Fruit fly (Drosophila melanogaster) whole organism, prepupa: ENCODE data around the gene CG13359.

ENCODE experiments used
- Blimp-1 ChIP-seq: fragments of 200-800 bp; sonication (Bioruptor generic); optimal IDR thresholded peaks from 3 replicates; lab custom pipeline; 2017; ENCODE audit warnings: missing biosample characterization, missing genetic modification characterization, mild to moderate bottlenecking, moderate library complexity, missing genetic modification reagents
- CG10669 ChIP-seq: fragments of 200-800 bp; sonication (Bioruptor generic); optimal IDR thresholded peaks from 3 replicates; lab custom pipeline; 2018; ENCODE audit warnings: missing biosample characterization, mild to moderate bottlenecking, missing genetic modification characterization, moderate library complexity
- CG11294 ChIP-seq: fragments of 200-800 bp; sonication (Bioruptor generic); IDR thresholded peaks from 2 replicates; pipeline ENCODE4 v1.3.6; 2022; ENCODE audit warnings: missing biosample characterization, missing genetic modification characterization
- CG11902 ChIP-seq: fragments of 200-800 bp; sonication (Bioruptor generic); optimal IDR thresholded peaks from 3 replicates; lab custom pipeline; 2016; ENCODE audit warnings: missing biosample characterization, missing genetic modification characterization
- CG15336 ChIP-seq: fragments of 200-800 bp; sonication (Bioruptor generic); IDR thresholded peaks from 2 replicates; pipeline ENCODE4 v1.3.6; 2022; ENCODE audit warnings: missing biosample characterization, missing genetic modification characterization
- CG1621 ChIP-seq: fragments of 200-800 bp; sonication (Bioruptor generic); optimal IDR thresholded peaks from 3 replicates; lab custom pipeline; 2018; ENCODE audit warnings: missing biosample characterization, mild to moderate bottlenecking, missing genetic modification characterization
- CG3032 ChIP-seq: fragments of 200-800 bp; optimal IDR thresholded peaks from 2 replicates; lab custom pipeline; 2019; ENCODE audit warnings: missing biosample characterization, mild to moderate bottlenecking, missing genetic modification characterization, moderate library complexity
- CG31627 ChIP-seq: fragments of 200-800 bp; sonication (Bioruptor generic); optimal IDR thresholded peaks from 3 replicates; lab custom pipeline; 2016; ENCODE audit warnings: missing biosample characterization, missing genetic modification characterization
- CG32006 ChIP-seq: fragments of 200-800 bp; sonication (Bioruptor generic); optimal IDR thresholded peaks from 3 replicates; lab custom pipeline; 2017; ENCODE audit warnings: missing biosample characterization, mild to moderate bottlenecking, missing genetic modification characterization
- CG4318 ChIP-seq: fragments of 200-800 bp; sonication (Bioruptor generic); optimal IDR thresholded peaks from 3 replicates; lab custom pipeline; 2017; ENCODE audit warnings: missing biosample characterization, mild to moderate bottlenecking, missing genetic modification characterization
- CG6163 ChIP-seq: fragments of 200-800 bp; sonication (Bioruptor generic); IDR thresholded peaks from 3 replicates; pipeline ENCODE4 v1.3.6; 2022; ENCODE audit warnings: missing biosample characterization, missing genetic modification characterization
- CG6276 ChIP-seq: fragments of 200-800 bp; sonication (Bioruptor generic); optimal IDR thresholded peaks from 2 replicates; lab custom pipeline; 2017; ENCODE audit warnings: missing biosample characterization, mild to moderate bottlenecking, missing genetic modification characterization
- CG6792 ChIP-seq: fragments of 200-800 bp; sonication (Bioruptor generic); optimal IDR thresholded peaks from 3 replicates; lab custom pipeline; 2016; ENCODE audit warnings: missing biosample characterization, missing genetic modification characterization
- CG6808 ChIP-seq: fragments of 200-800 bp; sonication (Bioruptor generic); optimal IDR thresholded peaks from 3 replicates; lab custom pipeline; 2017; ENCODE audit warnings: missing biosample characterization, missing genetic modification characterization, mild to moderate bottlenecking, moderate library complexity, missing genetic modification reagents
- CG6854 ChIP-seq: fragments of 200-800 bp; sonication (Bioruptor generic); optimal IDR thresholded peaks from 2 replicates; lab custom pipeline; 2017; ENCODE audit warnings: missing biosample characterization, mild to moderate bottlenecking, missing genetic modification characterization
- CG7368 ChIP-seq: fragments of 200-800 bp; sonication (Bioruptor generic); optimal IDR thresholded peaks from 3 replicates; lab custom pipeline; 2016; ENCODE audit warnings: missing biosample characterization, missing genetic modification characterization
- CG8119 ChIP-seq: fragments of 200-800 bp; sonication (Bioruptor generic); IDR thresholded peaks from 3 replicates; pipeline ENCODE4 v1.3.6; 2022; ENCODE audit warnings: missing biosample characterization, missing genetic modification characterization
- CG9139 ChIP-seq: fragments of 200-800 bp; sonication (Bioruptor generic); optimal IDR thresholded peaks from 3 replicates; lab custom pipeline; 2017; ENCODE audit warnings: missing biosample characterization, mild to moderate bottlenecking, missing genetic modification characterization
- Eip78C ChIP-seq: fragments of 200-800 bp; sonication (Bioruptor generic); peaks from one replicate; lab custom pipeline; 2016; ENCODE audit warnings: missing biosample characterization, missing genetic modification characterization
- Eip93F ChIP-seq: fragments of 200-800 bp; sonication (Bioruptor generic); optimal IDR thresholded peaks from 2 replicates; lab custom pipeline; 2016; ENCODE audit warnings: missing biosample characterization, mild to moderate bottlenecking, missing genetic modification characterization
- Ets96B ChIP-seq: fragments of 200-800 bp; optimal IDR thresholded peaks from 2 replicates; lab custom pipeline; 2019; ENCODE audit warnings: missing biosample characterization, mild to moderate bottlenecking, missing genetic modification characterization, moderate library complexity
- Hr39 ChIP-seq: fragments of 200-800 bp; sonication (Bioruptor generic); optimal IDR thresholded peaks from 2 replicates; lab custom pipeline; 2016; ENCODE audit warnings: missing biosample characterization, missing genetic modification characterization
- Hr4 ChIP-seq: fragments of 200-800 bp; sonication (Bioruptor generic); optimal IDR thresholded peaks from 3 replicates; lab custom pipeline; 2016; ENCODE audit warnings: missing biosample characterization, missing genetic modification characterization
- Lpt ChIP-seq: fragments of 200-800 bp; sonication (Bioruptor generic); optimal IDR thresholded peaks from 3 replicates; lab custom pipeline; 2016; ENCODE audit warnings: missing biosample characterization, missing genetic modification characterization
- Smox ChIP-seq: fragments of 200-800 bp; sonication (Bioruptor generic); optimal IDR thresholded peaks from 3 replicates; lab custom pipeline; 2016; ENCODE audit warnings: missing biosample characterization, missing genetic modification characterization
- Sox14 ChIP-seq: fragments of 200-800 bp; sonication (Bioruptor generic); optimal IDR thresholded peaks from 3 replicates; lab custom pipeline; 2016; ENCODE audit warnings: missing biosample characterization, missing genetic modification characterization
- achi ChIP-seq: fragments of 200-800 bp; sonication (Bioruptor generic); optimal IDR thresholded peaks from 3 replicates; lab custom pipeline; 2016; ENCODE audit warnings: missing biosample characterization, missing genetic modification characterization
- acj6 ChIP-seq: fragments of 200-800 bp; sonication (Bioruptor generic); optimal IDR thresholded peaks from 3 replicates; lab custom pipeline; 2016; ENCODE audit warnings: missing biosample characterization, missing genetic modification characterization
- cyc ChIP-seq: fragments of 200-800 bp; sonication (Bioruptor generic); optimal IDR thresholded peaks from 3 replicates; lab custom pipeline; 2016; ENCODE audit warnings: missing biosample characterization, missing genetic modification characterization
- dac ChIP-seq: fragments of 200-800 bp; sonication (Bioruptor generic); optimal IDR thresholded peaks from 2 replicates; lab custom pipeline; 2017; ENCODE audit warnings: missing biosample characterization, mild to moderate bottlenecking, missing genetic modification characterization
- esn ChIP-seq: fragments of 200-800 bp; sonication (Bioruptor generic); optimal IDR thresholded peaks from 2 replicates; lab custom pipeline; 2016; ENCODE audit warnings: missing biosample characterization, mild to moderate bottlenecking, missing genetic modification characterization, moderate library complexity
- fd85E ChIP-seq: fragments of 200-800 bp; sonication (Bioruptor generic); optimal IDR thresholded peaks from 3 replicates; lab custom pipeline; 2016; ENCODE audit warnings: missing biosample characterization, missing genetic modification characterization
- fkh ChIP-seq: fragments of 200-800 bp; sonication (Bioruptor generic); optimal IDR thresholded peaks from 3 replicates; lab custom pipeline; 2017; ENCODE audit warnings: missing biosample characterization, mild to moderate bottlenecking, missing genetic modification characterization, moderate library complexity
- lz ChIP-seq: fragments of 200-800 bp; sonication (Bioruptor generic); optimal IDR thresholded peaks from 3 replicates; lab custom pipeline; 2016; ENCODE audit warnings: missing biosample characterization, missing genetic modification characterization
- spab ChIP-seq: fragments of 200-800 bp; sonication (Bioruptor generic); optimal IDR thresholded peaks from 2 replicates; lab custom pipeline; 2017; ENCODE audit warnings: missing biosample characterization, mild to moderate bottlenecking, missing genetic modification characterization, missing genetic modification reagents
- ss ChIP-seq, 2 experiments: fragments of 200-800 bp; sonication (Bioruptor generic); optimal IDR thresholded peaks; 2 replicates in 1 of 2; 3 replicates in 1 of 2; lab custom pipeline; 2017 to 2018; ENCODE audit warnings: mild to moderate bottlenecking in 2 of 2, missing biosample characterization in 2 of 2, missing genetic modification characterization in 2 of 2, moderate library complexity in 1 of 2
- svp ChIP-seq: fragments of 200-800 bp; sonication (Bioruptor generic); peaks from one replicate; lab custom pipeline; 2016; ENCODE audit warnings: missing biosample characterization, missing genetic modification characterization
- vri ChIP-seq: fragments of 200-800 bp; sonication (Bioruptor generic); optimal IDR thresholded peaks from 3 replicates; lab custom pipeline; 2016; ENCODE audit warnings: missing biosample characterization, mild to moderate bottlenecking, missing genetic modification characterization

Gene CG13359

DNA sequence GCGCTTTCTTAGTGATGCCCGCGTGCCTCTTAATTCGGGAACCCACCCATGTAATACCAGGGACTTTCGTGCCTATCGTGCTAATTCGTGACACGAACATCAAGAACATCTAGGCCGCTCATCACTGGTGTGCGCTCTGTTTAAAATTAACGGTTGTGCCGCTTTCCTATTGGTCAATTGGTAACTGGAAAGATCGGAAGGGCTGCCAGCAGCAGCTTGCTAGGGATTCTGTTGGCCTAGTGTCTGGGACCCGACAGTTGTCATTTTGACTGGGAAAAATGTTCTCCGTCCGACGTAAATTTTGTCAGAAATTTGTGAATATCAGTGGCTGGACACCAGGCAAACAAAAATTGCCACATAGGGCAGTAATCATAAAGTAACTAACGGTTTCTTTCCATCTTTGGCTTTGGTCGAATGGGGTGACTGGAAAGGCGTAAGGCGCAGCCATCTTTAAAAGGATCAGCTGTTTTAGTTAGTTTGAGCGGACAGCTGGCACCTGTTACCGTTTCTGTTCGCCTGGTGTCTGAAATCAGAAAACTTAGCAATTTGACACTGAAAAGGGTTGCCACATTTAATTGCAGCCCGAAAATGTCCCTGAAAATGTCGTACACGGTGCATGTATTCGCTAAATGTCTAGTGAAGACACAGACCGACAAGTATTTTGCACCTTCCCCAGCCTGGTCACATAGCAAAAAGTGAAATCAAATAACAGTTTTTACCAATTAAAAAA is 44.2 kb downstream of the CG13359 start, which contains the start of gene CG5273 (continued):
- TF ChIP-seq Smox (GFP tag; lab: Kevin White, UChicago), result peak; percentile 15
- no peak for TF ChIP-seq fd85E
- TF ChIP-seq CG1621 (tag; lab: Kevin White, UChicago), result peak; percentile 36
- TF ChIP-seq dac, result no peak
- no peak for TF ChIP-seq CG32006 (GFP tag; lab: Kevin White, UChicago)
- no peak for TF ChIP-seq CG7368 (GFP tag; lab: Kevin White, UChicago)
- peak; percentile 73 for TF ChIP-seq achi (GFP tag; lab: Kevin White, UChicago)
- TF ChIP-seq ss (GFP tag; optimal IDR thresholded peaks at IDR 0.05; lab: Kevin White, UChicago), result peak; percentile 8 to 34
- TF ChIP-seq CG11902 (GFP tag; lab: Kevin White, UChicago), result no peak
- peak; percentile 42 for TF ChIP-seq esn (GFP tag; lab: Kevin White, UChicago)
- no peak for TF ChIP-seq CG4318
- TF ChIP-seq Blimp-1 (GFP tag; lab: Kevin White, UChicago), result peak; percentile 93
- peak; percentile 8 for TF ChIP-seq CG6808 (GFP tag; lab: Kevin White, UChicago)
- TF ChIP-seq CG11294 (GFP tag; lab: Robert Waterston, UW), result no peak
- TF ChIP-seq CG3032, result no peak
- no peak for TF ChIP-seq Hr4
- no peak for TF ChIP-seq CG31627
- no peak for TF ChIP-seq CG10669 (GFP tag; lab: Kevin White, UChicago)
- no peak for TF ChIP-seq CG6163 (GFP tag; lab: Robert Waterston, UW)
- TF ChIP-seq Eip78C (GFP tag; lab: Kevin White, UChicago), result peak; percentile 75
- TF ChIP-seq CG6792 (GFP tag; lab: Kevin White, UChicago), result no peak
- TF ChIP-seq CG8119, result no peak
- TF ChIP-seq Hr39 (GFP tag; lab: Kevin White, UChicago), result no peak
- no peak for TF ChIP-seq Lpt
- peak; percentile 11 for TF ChIP-seq lz (GFP tag; lab: Kevin White, UChicago)
- no peak for TF ChIP-seq cyc (GFP tag; lab: Kevin White, UChicago)
- no peak for TF ChIP-seq fkh (GFP tag; lab: Kevin White, UChicago)
- TF ChIP-seq CG9139 (GFP tag; lab: Kevin White, UChicago), result no peak
- no peak for TF ChIP-seq CG6854 (GFP tag; lab: Kevin White, UChicago)
- TF ChIP-seq CG6276, result no peak
- no peak for TF ChIP-seq CG15336
- peak; percentile 22 for TF ChIP-seq Sox14
- TF ChIP-seq Ets96B (tag; lab: Kevin White, UChicago), result no peak
- no peak for TF ChIP-seq spab (GFP tag; lab: Kevin White, UChicago)
- TF ChIP-seq Eip93F (GFP tag; lab: Kevin White, UChicago), result no peak
- TF ChIP-seq acj6, result no peak
- peak; percentile 55 for TF ChIP-seq vri (GFP tag; lab: Kevin White, UChicago)
- TF ChIP-seq, all 60 proteins: peak for 17

DNA sequence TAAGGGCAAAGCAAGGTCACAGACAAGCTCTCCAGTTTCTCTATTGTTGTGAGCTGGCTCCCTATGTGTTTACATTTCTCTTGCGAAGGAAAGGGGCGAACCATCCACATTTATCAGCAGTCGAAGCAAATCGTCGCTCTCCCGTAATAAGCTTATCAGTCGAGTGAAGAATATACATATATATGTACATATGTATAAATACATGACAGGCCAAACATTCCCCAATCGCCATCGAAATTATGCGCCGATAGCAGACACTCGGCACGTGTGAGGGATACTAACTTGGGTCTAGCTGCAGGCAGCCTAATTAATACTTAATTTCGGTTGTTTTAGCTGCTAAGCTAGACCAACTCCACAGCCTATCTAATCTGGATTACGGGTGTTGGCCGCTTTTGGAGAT is 46.4 kb downstream of the CG13359 start:
- TF ChIP-seq fkh (GFP tag; lab: Kevin White, UChicago) (peak; percentile 26), cyc (GFP tag; lab: Kevin White, UChicago) (no peak), svp (GFP tag; lab: Kevin White, UChicago) (peak; percentile 43), Eip93F (GFP tag; lab: Kevin White, UChicago) (peak; percentile 54), vri (GFP tag; lab: Kevin White, UChicago) (peak; percentile 64)
